Worm (Caenorhabditis elegans) whole organism, young adult: Measurements from ENCODE around the gene sph-1.

Experiments
- D2030.7 ChIP-seq: fragments of 200-800 bp; sonication (Bioruptor generic); IDR thresholded peaks from 2 replicates; pipeline ENCODE4 v1.3.6; 2022; ENCODE audit warnings: missing genetic modification reagents, missing genetic modification characterization, missing compliant biosample characterization
- F10E7.11 ChIP-seq: sonication (generic microtip); optimal IDR thresholded peaks from 2 replicates; lab custom pipeline; 2017; ENCODE audit warnings: mild to moderate bottlenecking, missing genetic modification characterization, moderate library complexity, missing compliant biosample characterization
- F23B12.7 ChIP-seq: sonication (generic microtip); optimal IDR thresholded peaks from 2 replicates; lab custom pipeline; 2017; ENCODE audit warnings: missing genetic modification characterization, mild to moderate bottlenecking, missing compliant biosample characterization, antibody characterized with exemption, moderate library complexity; ENCODE audit not compliant: insufficient read depth
- F33H1.4 ChIP-seq: fragments of 200-800 bp; sonication (Bioruptor generic); IDR thresholded peaks from 2 replicates; pipeline ENCODE4 v1.3.6; 2022; ENCODE audit warnings: missing genetic modification reagents, missing genetic modification characterization, missing compliant biosample characterization
- F39B2.1 ChIP-seq: fragments of 200-800 bp; sonication (Bioruptor generic); IDR thresholded peaks from 2 replicates; pipeline ENCODE4 v1.3.6; 2022; ENCODE audit warnings: missing genetic modification reagents, missing genetic modification characterization, missing compliant biosample characterization
- F49E8.2 ChIP-seq: sonication (generic microtip); optimal IDR thresholded peaks from 3 replicates; lab custom pipeline; 2017; ENCODE audit warnings: missing genetic modification characterization, mild to moderate bottlenecking, missing compliant biosample characterization, antibody characterized with exemption, moderate library complexity; ENCODE audit not compliant: insufficient read depth
- F52B5.7 ChIP-seq: sonication (generic microtip); optimal IDR thresholded peaks from 2 replicates; lab custom pipeline; 2016; ENCODE audit warnings: mild to moderate bottlenecking, missing genetic modification characterization, missing compliant biosample characterization
- F57A8.1 ChIP-seq: fragments of 200-800 bp; sonication (Bioruptor generic); optimal IDR thresholded peaks from 2 replicates; lab custom pipeline; 2018; ENCODE audit warnings: mild to moderate bottlenecking, missing genetic modification characterization, moderate library complexity, missing compliant biosample characterization
- K12H6.12 ChIP-seq: fragments of 200-800 bp; sonication (Bioruptor generic); optimal IDR thresholded peaks from 2 replicates; lab custom pipeline; 2018; ENCODE audit warnings: mild to moderate bottlenecking, missing genetic modification characterization, missing compliant biosample characterization
- T07F8.4 ChIP-seq: sonication (generic microtip); optimal IDR thresholded peaks from 2 replicates; lab custom pipeline; 2016; ENCODE audit warnings: mild to moderate bottlenecking, missing genetic modification characterization, moderate library complexity, missing compliant biosample characterization
- Y95B8A.8 ChIP-seq: fragments of 200-800 bp; sonication (Bioruptor generic); IDR thresholded peaks from 2 replicates; pipeline ENCODE4 v1.3.6; 2022; ENCODE audit warnings: missing genetic modification reagents, missing genetic modification characterization, missing compliant biosample characterization
- atf-7 ChIP-seq: sonication (generic microtip); optimal IDR thresholded peaks from 2 replicates; lab custom pipeline; 2017; ENCODE audit warnings: mild to moderate bottlenecking, missing genetic modification characterization, missing compliant biosample characterization
- attf-5 ChIP-seq: fragments of 200-800 bp; sonication (Bioruptor generic); optimal IDR thresholded peaks from 2 replicates; lab custom pipeline; 2018; ENCODE audit warnings: mild to moderate bottlenecking, missing genetic modification characterization, missing compliant biosample characterization
- ceh-27 ChIP-seq: fragments of 200-800 bp; sonication (Bioruptor generic); optimal IDR thresholded peaks from 2 replicates; lab custom pipeline; 2018; ENCODE audit warnings: mild to moderate bottlenecking, missing genetic modification characterization, moderate library complexity, missing compliant biosample characterization
- ceh-91 ChIP-seq: fragments of 200-800 bp; sonication (Bioruptor generic); IDR thresholded peaks from 2 replicates; pipeline ENCODE4 v1.3.6; 2022; ENCODE audit warnings: missing genetic modification reagents, missing genetic modification characterization, missing compliant biosample characterization
- die-1 ChIP-seq: sonication (generic microtip); optimal IDR thresholded peaks from 2 replicates; lab custom pipeline; 2016; ENCODE audit warnings: missing genotype, mild to moderate bottlenecking, missing genetic modification characterization, missing compliant biosample characterization
- dox-1 ChIP-seq: fragments of 200-800 bp; sonication (Bioruptor generic); IDR thresholded peaks from 2 replicates; pipeline ENCODE4 v1.3.6; 2022; ENCODE audit warnings: missing genetic modification reagents, missing genetic modification characterization, missing compliant biosample characterization
- dpl-1 ChIP-seq: fragments of 150-350 bp; optimal IDR thresholded peaks from 2 replicates; lab custom pipeline; 2014; ENCODE audit warnings: missing biosample characterization, missing genetic modification reagents, missing genetic modification characterization
- egrh-3 ChIP-seq: fragments of 200-800 bp; sonication (Bioruptor generic); IDR thresholded peaks from 2 replicates; pipeline ENCODE4 v1.3.6; 2022; ENCODE audit warnings: missing genetic modification reagents, missing genetic modification characterization, missing compliant biosample characterization
- him-1 ChIP-seq: sonication (generic microtip); optimal IDR thresholded peaks from 2 replicates; lab custom pipeline; 2016; ENCODE audit warnings: missing genotype, missing genetic modification reagents, missing genetic modification characterization, missing compliant biosample characterization
- hmg-1.2 ChIP-seq: fragments of 200-800 bp; sonication (Bioruptor generic); IDR thresholded peaks from 2 replicates; pipeline ENCODE4 v1.3.6; 2022; ENCODE audit warnings: missing genetic modification reagents, missing genetic modification characterization, missing compliant biosample characterization
- let-607 ChIP-seq, 2 experiments: fragments of 200-800 bp in 1 of 2; sonication (Bioruptor generic) in 1 of 2; sonication (generic microtip) in 1 of 2; optimal IDR thresholded peaks; 2 replicates each; lab custom pipeline; 2016 to 2018; ENCODE audit warnings: mild to moderate bottlenecking in 2 of 2, missing compliant biosample characterization in 2 of 2, missing genetic modification characterization in 2 of 2, moderate library complexity in 2 of 2, missing genotype in 1 of 2
- lin-54 ChIP-seq: fragments of 200-800 bp; sonication (Bioruptor generic); optimal IDR thresholded peaks from 2 replicates; lab custom pipeline; 2018; ENCODE audit warnings: mild to moderate bottlenecking, missing genetic modification characterization, missing compliant biosample characterization
- lir-1 ChIP-seq: fragments of 200-800 bp; sonication (Bioruptor generic); conservative IDR thresholded peaks from 2 replicates; pipeline ENCODE4 v1.3.6; 2022; ENCODE audit warnings: missing genetic modification reagents, missing genetic modification characterization, missing compliant biosample characterization
- lsl-1 ChIP-seq: fragments of 200-800 bp; sonication (Bioruptor generic); optimal IDR thresholded peaks from 2 replicates; lab custom pipeline; 2018; ENCODE audit warnings: mild to moderate bottlenecking, missing genetic modification characterization, moderate library complexity, missing compliant biosample characterization
- madf-3 ChIP-seq: fragments of 200-800 bp; sonication (Bioruptor generic); IDR thresholded peaks from 2 replicates; pipeline ENCODE4 v1.3.6; 2022; ENCODE audit warnings: missing genetic modification reagents, missing genetic modification characterization, missing compliant biosample characterization
- madf-6 ChIP-seq: fragments of 200-800 bp; sonication (Bioruptor generic); IDR thresholded peaks from 2 replicates; pipeline ENCODE4 v1.3.6; 2022; ENCODE audit warnings: missing genetic modification reagents, missing genetic modification characterization, missing compliant biosample characterization
- madf-8 ChIP-seq: fragments of 200-800 bp; sonication (Bioruptor generic); conservative IDR thresholded peaks from 2 replicates; pipeline ENCODE4 v1.3.6; 2022; ENCODE audit warnings: missing genetic modification reagents, missing genetic modification characterization, missing compliant biosample characterization
- mcd-1 ChIP-seq: fragments of 200-800 bp; sonication (Bioruptor generic); IDR thresholded peaks from 2 replicates; pipeline ENCODE4 v1.3.6; 2022; ENCODE audit warnings: missing genetic modification reagents, missing genetic modification characterization, missing compliant biosample characterization
- mxl-1 ChIP-seq: sonication (generic microtip); optimal IDR thresholded peaks from 2 replicates; lab custom pipeline; 2016; ENCODE audit warnings: missing genetic modification characterization, missing compliant biosample characterization
- nhr-120 ChIP-seq: fragments of 200-800 bp; sonication (Bioruptor generic); IDR thresholded peaks from 2 replicates; pipeline ENCODE4 v1.3.6; 2022; ENCODE audit warnings: missing genetic modification characterization, missing compliant biosample characterization
- nhr-80 ChIP-seq: sonication (generic microtip); optimal IDR thresholded peaks from 2 replicates; lab custom pipeline; 2016; ENCODE audit warnings: missing genetic modification characterization, missing compliant biosample characterization
- sdz-38 ChIP-seq: sonication (generic microtip); optimal IDR thresholded peaks from 2 replicates; lab custom pipeline; 2016; ENCODE audit warnings: missing genotype, missing genetic modification characterization, missing compliant biosample characterization
- snpc-1.1 ChIP-seq: sonication (generic microtip); optimal IDR thresholded peaks from 2 replicates; lab custom pipeline; 2017; ENCODE audit warnings: missing genetic modification characterization, mild to moderate bottlenecking, missing compliant biosample characterization, antibody characterized with exemption, moderate library complexity, missing genotype, missing genetic modification reagents; ENCODE audit not compliant: insufficient read depth
- snpc-4 ChIP-seq, 5 experiments: fragments of 150-350 bp in 1 of 5; sonication (generic microtip) in 4 of 5; optimal IDR thresholded peaks; 2 replicates each; lab custom pipeline; 2014 to 2018; ENCODE audit warnings: missing genetic modification characterization in 5 of 5, missing biosample characterization in 3 of 5, antibody characterized with exemption in 2 of 5, mild to moderate bottlenecking in 2 of 5, missing compliant biosample characterization in 2 of 5, missing genotype in 2 of 5, moderate library complexity in 2 of 5, missing genetic modification reagents in 1 of 5
- xnd-1 ChIP-seq: sonication (generic microtip); optimal IDR thresholded peaks from 2 replicates; lab custom pipeline; 2016; ENCODE audit warnings: missing genotype, missing genetic modification reagents, missing genetic modification characterization, missing compliant biosample characterization
- ztf-3 ChIP-seq: fragments of 200-800 bp; sonication (Bioruptor generic); optimal IDR thresholded peaks from 2 replicates; lab custom pipeline; 2018; ENCODE audit warnings: mild to moderate bottlenecking, missing genetic modification characterization, missing compliant biosample characterization
- ztf-6 ChIP-seq: fragments of 200-800 bp; sonication (Bioruptor generic); IDR thresholded peaks from 2 replicates; pipeline ENCODE4 v1.3.6; 2022; ENCODE audit warnings: missing genetic modification reagents, missing genetic modification characterization, missing compliant biosample characterization

The sph-1 gene

DNA sequence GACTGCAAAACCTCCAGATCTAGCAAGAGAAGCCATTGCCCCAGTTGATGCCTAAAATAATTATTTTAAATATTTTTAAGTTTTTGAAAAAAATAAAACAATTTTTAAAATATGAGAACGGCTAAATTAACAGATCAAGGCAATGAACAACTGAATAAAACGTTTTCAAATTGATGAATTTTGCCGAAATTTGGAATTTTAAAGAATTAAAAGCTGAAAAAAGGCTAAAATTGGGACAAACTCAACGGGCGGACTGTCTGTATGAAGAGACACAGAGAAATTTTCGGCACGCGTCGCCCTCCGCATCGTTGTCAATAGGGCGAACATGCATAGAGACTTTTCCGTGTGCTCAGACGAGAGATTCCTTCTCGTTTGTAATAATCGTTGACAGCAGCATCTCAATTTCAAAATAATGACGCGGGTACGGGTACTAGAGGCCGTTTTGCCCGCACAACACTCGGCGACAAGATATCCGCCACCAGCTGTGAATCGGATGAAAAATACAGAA is 2.7 kb upstream of the sph-1 start, which contains the start of the genes isp-1 and islo-1:
TSS of gene isp-1 (minus strand) at position 51 of the 508 bp plus-strand sequence.
TSS of gene islo-1 (plus strand) at position 385 of the 508 bp plus-strand sequence.
- TF ChIP-seq attf-5 (GFP tag; lab: Kevin White, UChicago) = peak; percentile 82
- no peak for TF ChIP-seq die-1 (tag; lab: Kevin White, UChicago)
- TF ChIP-seq F39B2.1 (GFP tag; lab: Robert Waterston, UW) = no peak
- TF ChIP-seq ceh-91 (GFP tag; lab: Robert Waterston, UW) = 0 out of 2 replicates have a peak, but pooled peaks have one; percentile 19
- no peak for TF ChIP-seq xnd-1
- TF ChIP-seq lin-54 = no peak
- TF ChIP-seq madf-8 (GFP tag; lab: Robert Waterston, UW) = peak; percentile 13; the same call in 1 of the 2 replicates
- TF ChIP-seq madf-3 = peak; percentile 92
- TF ChIP-seq ceh-27 (GFP tag; lab: Kevin White, UChicago) = peak; percentile 25
- TF ChIP-seq mcd-1 (GFP tag; lab: Robert Waterston, UW) = peak; percentile 81
- TF ChIP-seq sdz-38 (tag; lab: Kevin White, UChicago) = no peak
- no peak for TF ChIP-seq snpc-4 (GFP tag; optimal IDR thresholded peaks at IDR 0.05; lab: Kevin White, UChicago)
- TF ChIP-seq snpc-4 (tag; optimal IDR thresholded peaks at IDR 0.05; lab: Kevin White, UChicago) = peak in 2 of 4 experiments; percentile 46 to 53
- no peak for TF ChIP-seq atf-7
- TF ChIP-seq F33H1.4 (GFP tag; lab: Robert Waterston, UW) = peak; percentile 13; the same call in 1 of the 2 replicates
- TF ChIP-seq nhr-120 = no peak
- TF ChIP-seq Y95B8A.8 (GFP tag; lab: Robert Waterston, UW) = no peak
- no peak for TF ChIP-seq egrh-3 (GFP tag; lab: Robert Waterston, UW)
- no peak for TF ChIP-seq ztf-6
- TF ChIP-seq hmg-1.2 (GFP tag; lab: Robert Waterston, UW) = peak; percentile 38; the same call in 1 of the 2 replicates
- TF ChIP-seq madf-6 (GFP tag; lab: Robert Waterston, UW) = 0 out of 2 replicates have a peak, but pooled peaks have one; percentile 19
- TF ChIP-seq K12H6.12 = peak; percentile 33
- TF ChIP-seq lsl-1 (GFP tag; lab: Kevin White, UChicago) = peak; percentile 3
- TF ChIP-seq F10E7.11 (tag; lab: Kevin White, UChicago) = no peak
- TF ChIP-seq snpc-1.1 = no peak
- no peak for TF ChIP-seq lir-1
- TF ChIP-seq mxl-1 (tag; lab: Kevin White, UChicago) = no peak
- TF ChIP-seq F57A8.1 (GFP tag; lab: Kevin White, UChicago) = no peak
- no peak for TF ChIP-seq T07F8.4 (tag; lab: Kevin White, UChicago)
- no peak for TF ChIP-seq ztf-3 (GFP tag; lab: Kevin White, UChicago)
- TF ChIP-seq him-1 = no peak
- TF ChIP-seq let-607 (tag; optimal IDR thresholded peaks at IDR 0.05; lab: Kevin White, UChicago) = no peak
- TF ChIP-seq F52B5.7 (tag; lab: Kevin White, UChicago) = no peak
- peak; percentile 33 for TF ChIP-seq dpl-1
- TF ChIP-seq dox-1 (GFP tag; lab: Robert Waterston, UW) = peak; percentile 45; the same call in 1 of the 2 replicates
- peak; percentile 67 for TF ChIP-seq F23B12.7
- TF ChIP-seq nhr-80 = peak; percentile 57
- peak; percentile 1 for TF ChIP-seq F49E8.2 (tag; lab: Kevin White, UChicago)
- peak; percentile 33; the same call in 1 of the 2 replicates for TF ChIP-seq D2030.7 (GFP tag; lab: Robert Waterston, UW)
